Worm (Caenorhabditis elegans): ENCODE results near the gene C54F6.18.
A peak's percentile ranks its signal among the peaks of the same experiment; 100 is the strongest.

The C54F6.18 gene

DNA sequence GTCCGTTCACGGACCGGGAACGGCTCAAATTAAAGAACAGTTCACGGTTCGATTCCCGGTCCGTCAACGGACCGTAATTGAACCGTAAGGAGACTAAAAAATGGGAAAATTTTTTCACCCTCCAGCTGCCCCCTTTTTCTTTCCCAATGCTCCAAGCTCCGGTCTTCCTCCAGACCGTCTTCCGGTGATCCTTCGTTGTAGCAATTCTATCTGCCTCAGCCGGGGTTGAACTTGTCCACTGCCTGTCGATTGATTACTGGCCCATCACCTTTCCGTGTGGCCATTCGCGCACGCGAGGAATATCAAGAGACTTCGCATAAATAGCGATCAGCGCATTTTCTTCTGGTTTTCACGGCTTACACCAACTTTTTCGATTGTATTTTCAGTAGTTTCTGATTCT, 22.7 kb downstream of the C54F6.18 start (continued):
- TF ChIP-seq tbp1 (GFP tag; optimal IDR thresholded peaks at IDR 0.05) (peak; percentile 85), lin-26 (GFP tag; IDR thresholded peaks at IDR 0.05) (peak; percentile 97), attf-6 (GFP tag; IDR thresholded peaks at IDR 0.05) (peak; percentile 49), ztf-22 (GFP tag; optimal IDR thresholded peaks at IDR 0.05) (peak; percentile 10), lin-54 (GFP tag; optimal IDR thresholded peaks at IDR 0.05) (peak; percentile 57), ztf-25 (GFP tag; IDR thresholded peaks at IDR 0.05) (peak; percentile 74; the same call in 1 of the 2 replicates), Y56A3A.18 (GFP tag; IDR thresholded peaks at IDR 0.05) (peak; percentile 91), nhr-120 (GFP tag; IDR thresholded peaks at IDR 0.05) (peak; percentile 72; the same call in 1 of the 2 replicates), mxl-1 (tag; optimal IDR thresholded peaks at IDR 0.05) (peak; percentile 47)

ce11 chrV:7551821-7552220, 26.0 kb downstream of the C54F6.18 start, which contains the start of gene F19F10.3:
Gene F19F10.3 (plus strand): TSS chrV:7552121.
- no peak for TF ChIP-seq T07F8.4 (tag; optimal IDR thresholded peaks at IDR 0.05)
- TF ChIP-seq pha-4 (tag; optimal IDR thresholded peaks at IDR 0.05), result no peak
- no peak for TF ChIP-seq ZK185.1 (tag; optimal IDR thresholded peaks at IDR 0.05; ENCODE audit: poor library complexity, severe bottlenecking)
- TF ChIP-seq ztf-22 (GFP tag; optimal IDR thresholded peaks at IDR 0.05), result no peak
- TF ChIP-seq lin-54 (GFP tag; optimal IDR thresholded peaks at IDR 0.05), result no peak
- TF ChIP-seq ztf-3 (GFP tag; optimal IDR thresholded peaks at IDR 0.05), result no peak
- TF ChIP-seq him-1 (tag; optimal IDR thresholded peaks at IDR 0.05), result no peak
- TF ChIP-seq nfya-1 (tag; optimal IDR thresholded peaks at IDR 0.05; ENCODE audit: borderline replicate concordance, insufficient read depth), result no peak
- TF ChIP-seq F33H1.4 (GFP tag; IDR thresholded peaks at IDR 0.05), result no peak
- TF ChIP-seq lir-1 (GFP tag; conservative IDR thresholded peaks at IDR 0.05), result no peak
- TF ChIP-seq akir-1 (GFP tag; optimal IDR thresholded peaks at IDR 0.05), result no peak
- TF ChIP-seq Y53G8AR.9 (GFP tag; conservative IDR thresholded peaks at IDR 0.05), result no peak
- TF ChIP-seq rpc-1 (optimal IDR thresholded peaks at IDR 0.05), result no peak
- no peak for TF ChIP-seq rpc-1 (tag; optimal IDR thresholded peaks at IDR 0.05)
- TF ChIP-seq F57A8.1 (GFP tag; optimal IDR thresholded peaks at IDR 0.05), result no peak
- TF ChIP-seq snpc-1.3 (tag; optimal IDR thresholded peaks at IDR 0.05; ENCODE audit: insufficient read depth), result no peak
- TF ChIP-seq ets-4 (GFP tag; optimal IDR thresholded peaks at IDR 0.05), result no peak
- no peak for TF ChIP-seq dpl-1 (GFP tag; optimal IDR thresholded peaks at IDR 0.05)
- TF ChIP-seq snpc-4 (GFP tag; optimal IDR thresholded peaks at IDR 0.05), result no peak
- TF ChIP-seq snpc-4 (tag; optimal IDR thresholded peaks at IDR 0.05), result no peak

ce11 chrV:7553873-7554362, 28.1 kb downstream of the C54F6.18 start, which contains the start of gene ttr-10:
Gene ttr-10 (minus strand): TSS chrV:7553923.
- TF ChIP-seq F49E8.2 (tag; optimal IDR thresholded peaks at IDR 0.05; ENCODE audit: insufficient read depth), result no peak
- TF ChIP-seq rpc-1 (optimal IDR thresholded peaks at IDR 0.05), result no peak
- TF ChIP-seq rpc-1 (tag; optimal IDR thresholded peaks at IDR 0.05), result no peak
- TF ChIP-seq ceh-40 (GFP tag; IDR thresholded peaks at IDR 0.05), result no peak
- no peak for TF ChIP-seq Y53F4B.3 (GFP tag; IDR thresholded peaks at IDR 0.05)
- TF ChIP-seq ztf-6 (GFP tag; IDR thresholded peaks at IDR 0.05), result no peak
- TF ChIP-seq B0035.1 (tag; optimal IDR thresholded peaks at IDR 0.05), result no peak

DNA sequence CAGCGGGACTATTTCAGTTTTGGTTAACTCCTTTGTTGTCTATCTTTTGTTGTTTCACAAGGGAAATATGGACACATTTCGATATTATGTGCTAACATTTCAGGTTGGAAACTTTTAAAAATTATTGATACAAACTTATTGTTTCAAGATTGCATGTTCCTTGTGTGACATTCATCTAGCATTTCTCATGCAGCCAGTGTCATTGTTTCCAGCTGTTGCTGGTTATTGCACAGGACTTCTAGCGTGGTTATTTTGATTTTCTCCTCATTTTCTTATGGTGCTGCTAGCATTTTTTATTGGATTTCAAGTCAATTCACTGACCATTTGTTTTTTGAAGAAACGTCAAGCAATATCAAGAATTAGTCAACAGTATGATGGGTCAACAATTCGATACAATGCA, 30.1 kb downstream of the C54F6.18 start:
- TF ChIP-seq rcor-1 (GFP tag; IDR thresholded peaks at IDR 0.05) (no peak), hlh-26 (GFP tag; conservative IDR thresholded peaks at IDR 0.05) (no peak), ceh-100 (GFP tag; IDR thresholded peaks at IDR 0.05) (no peak), lin-40 (tag; optimal IDR thresholded peaks at IDR 0.05) (no peak), lsy-27 (tag; optimal IDR thresholded peaks at IDR 0.05; ENCODE audit: borderline replicate concordance, insufficient read depth) (no peak), attf-3 (GFP tag; conservative IDR thresholded peaks at IDR 0.05) (no peak), ama-1 (optimal IDR thresholded peaks at IDR 0.05) (no peak), ama-1 (GFP tag; optimal IDR thresholded peaks at IDR 0.05) (no peak)
